Worm (Caenorhabditis elegans): Measurements from ENCODE around the gene ugt-11.
"Not testable (repeated sequence)": the region's sequence is repeated elsewhere in the genome, so short reads cannot be mapped to it uniquely, and the experiment has no call there.

ugt-11 gene

DNA sequence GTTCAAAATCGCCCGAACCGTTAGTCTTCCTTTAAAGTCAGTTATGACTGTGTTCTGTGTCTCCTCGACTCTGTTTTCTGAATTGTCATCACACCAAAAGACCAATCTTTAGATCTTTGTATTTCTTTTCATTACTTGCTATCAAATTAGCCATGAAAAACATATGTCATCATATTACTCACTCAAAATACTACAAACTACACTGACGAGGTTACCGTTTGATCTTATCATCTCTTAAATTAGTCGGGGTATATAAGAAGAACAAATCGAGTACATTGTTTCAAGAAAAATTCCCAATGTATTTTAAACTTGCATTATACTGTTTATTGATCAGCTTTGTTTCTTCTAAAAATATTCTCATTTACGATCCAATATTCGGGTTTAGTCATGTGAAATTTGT lies 13.7 kb upstream of the ugt-11 start, which contains the start of gene ugt-13:
ugt-13 (plus strand) TSS at position 294 of the 400 bp plus-strand sequence.
- TF ChIP-seq unc-62 (GFP tag; optimal IDR thresholded peaks at IDR 0.05), result no peak

DNA sequence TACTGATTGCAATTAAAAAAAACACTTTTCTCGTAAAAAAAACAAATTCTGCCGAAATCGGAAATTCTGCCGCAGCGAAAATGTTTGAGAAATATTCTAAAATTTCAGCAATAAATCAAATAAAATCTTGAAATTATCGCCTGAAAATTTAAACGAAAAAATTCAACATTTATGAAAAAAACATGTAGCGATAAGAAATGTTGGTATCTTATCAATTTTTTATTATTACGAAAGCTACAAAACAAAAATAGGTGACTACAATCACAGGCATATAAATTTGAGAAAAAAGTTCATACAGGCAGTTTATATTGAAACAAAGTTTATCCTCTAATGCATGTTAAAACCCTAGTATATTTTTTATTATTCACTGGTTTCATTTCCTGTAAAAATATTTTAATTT lies 11.1 kb upstream of the ugt-11 start, which contains the start of gene ugt-14:
ugt-14 (plus strand) TSS at position 301 of the 400 bp plus-strand sequence.
- no peak for TF ChIP-seq unc-62 (GFP tag; optimal IDR thresholded peaks at IDR 0.05)

DNA sequence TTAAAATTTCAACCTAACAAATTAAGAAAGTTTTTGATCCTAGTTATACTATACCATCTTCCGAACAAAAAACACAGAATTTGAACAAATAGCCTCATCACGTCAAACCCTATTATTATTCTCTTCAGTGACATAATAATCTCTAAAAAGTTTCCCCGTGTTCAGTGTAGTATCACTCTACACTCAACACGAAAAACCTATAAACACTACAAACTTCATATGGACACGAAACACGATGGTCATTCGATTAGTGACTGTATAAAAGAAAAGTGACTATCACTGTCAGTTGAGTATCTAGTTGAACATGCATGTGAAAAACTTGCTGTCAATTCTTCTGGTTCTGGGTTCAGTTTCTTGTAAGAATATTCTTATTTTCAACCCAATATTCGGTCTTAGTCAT lies 8.8 kb upstream of the ugt-11 start, which contains the start of gene ugt-8:
ugt-8 (plus strand) TSS at position 235 of the 400 bp plus-strand sequence.
- no peak for TF ChIP-seq unc-62 (GFP tag; optimal IDR thresholded peaks at IDR 0.05)

DNA sequence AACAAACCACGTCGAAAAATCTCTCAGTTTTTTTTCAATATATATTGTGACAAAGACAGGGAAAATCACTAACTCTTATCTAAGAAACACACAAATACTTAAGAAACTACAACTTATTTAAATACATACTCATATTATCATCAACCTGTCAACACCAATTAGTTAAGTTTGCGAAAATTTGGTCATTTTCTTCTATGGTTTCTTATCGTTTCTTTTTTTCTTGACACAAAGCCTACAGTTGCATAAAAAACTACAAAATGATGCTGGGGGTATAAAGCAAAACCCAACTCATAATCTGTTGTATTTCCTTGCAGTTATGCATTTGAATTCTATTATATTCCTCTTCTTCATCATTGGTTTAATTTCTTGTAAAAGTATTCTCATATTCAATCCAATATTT lies 6.2 kb upstream of the ugt-11 start, which contains the start of gene ugt-67:
ugt-67 (plus strand) TSS at position 301 of the 400 bp plus-strand sequence.
- no peak for TF ChIP-seq unc-62 (GFP tag; optimal IDR thresholded peaks at IDR 0.05)

DNA sequence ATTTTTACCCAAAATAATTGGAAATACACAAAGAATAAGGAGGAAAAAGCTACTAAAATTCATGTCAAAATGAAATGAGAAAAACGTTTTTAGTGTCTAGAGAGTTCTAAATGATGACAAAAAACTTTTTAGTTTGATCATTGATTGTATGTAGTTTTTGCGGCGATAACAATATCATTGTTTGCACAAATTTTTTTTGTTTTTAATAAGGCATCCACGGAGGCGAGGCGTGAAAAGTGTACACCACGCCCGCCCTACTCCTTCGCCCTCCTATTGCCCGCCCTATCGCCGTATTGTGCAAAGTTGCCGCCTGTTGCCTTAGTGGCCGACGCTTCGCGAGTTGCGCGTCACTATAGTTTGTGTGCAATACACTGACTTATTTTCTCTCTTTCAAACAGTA lies 5.1 kb upstream of the ugt-11 start, which contains the start of gene ugt-10:
ugt-10 (minus strand) TSS at position 101 of the 400 bp plus-strand sequence.
- not testable (repeated sequence) for TF ChIP-seq unc-62 (GFP tag; optimal IDR thresholded peaks at IDR 0.05)

DNA sequence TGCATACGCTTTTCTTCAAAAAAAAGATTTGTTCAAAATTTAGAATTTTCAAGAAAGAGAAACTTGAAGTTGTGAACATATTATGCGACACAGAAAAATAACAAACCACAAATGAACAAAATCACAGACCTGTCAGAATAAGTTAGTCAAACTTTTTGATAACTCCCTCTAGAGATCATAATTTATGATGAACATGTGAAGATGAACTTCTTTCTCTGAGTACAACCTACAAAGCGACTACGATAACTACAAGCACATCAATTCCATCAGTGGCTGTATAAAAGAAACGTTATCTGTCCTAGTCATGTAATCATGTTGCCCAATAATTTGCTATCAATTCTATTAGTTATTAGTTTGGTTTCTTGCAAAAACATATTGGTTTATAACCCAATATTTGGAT lies 873 bp upstream of the ugt-11 start, which contains the start of gene ugt-9:
ugt-9 (plus strand) TSS at position 305 of the 400 bp plus-strand sequence.
- no peak for TF ChIP-seq unc-62 (GFP tag; optimal IDR thresholded peaks at IDR 0.05)

DNA sequence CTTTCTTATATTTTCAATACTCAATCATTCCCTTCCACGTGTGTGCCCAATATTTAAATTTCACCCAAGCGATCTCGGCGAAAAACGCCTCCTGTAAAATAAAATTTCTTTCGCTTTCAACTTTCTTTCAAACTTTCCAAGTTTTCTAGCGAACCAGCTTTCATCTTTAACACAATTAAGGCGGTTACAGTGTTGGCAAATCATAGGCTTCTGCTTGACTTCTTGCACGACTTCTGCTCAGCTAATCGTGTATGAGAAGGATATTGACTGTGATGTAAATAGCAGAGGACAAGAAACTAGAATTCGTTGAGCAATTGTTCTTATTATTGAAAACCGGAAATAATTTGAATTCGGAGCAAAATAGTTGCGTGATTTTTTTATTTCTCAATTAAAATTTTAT lies 3.6 kb downstream of the ugt-11 start:
- no peak for TF ChIP-seq unc-62 (GFP tag; optimal IDR thresholded peaks at IDR 0.05)

DNA sequence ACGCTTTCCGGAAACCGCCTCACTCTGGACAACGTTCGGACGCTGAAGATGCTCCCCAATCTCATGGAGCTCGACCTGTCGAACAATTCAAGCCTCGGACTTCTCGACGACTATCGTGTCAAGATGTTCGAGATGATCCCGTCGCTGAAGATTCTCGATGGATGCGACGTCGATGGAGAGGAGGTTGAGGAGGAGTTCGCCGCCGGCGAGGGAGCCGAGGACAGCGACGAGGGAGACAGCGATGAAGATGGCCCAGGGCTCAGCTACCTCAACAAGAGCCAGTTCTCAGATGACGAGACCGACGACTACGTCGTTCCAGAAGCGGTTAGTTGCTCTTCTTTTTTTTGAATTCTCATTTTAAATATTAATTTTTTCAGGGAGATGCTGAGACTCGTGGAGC lies 4.1 kb downstream of the ugt-11 start:
- no peak for TF ChIP-seq unc-62 (GFP tag; optimal IDR thresholded peaks at IDR 0.05)

DNA sequence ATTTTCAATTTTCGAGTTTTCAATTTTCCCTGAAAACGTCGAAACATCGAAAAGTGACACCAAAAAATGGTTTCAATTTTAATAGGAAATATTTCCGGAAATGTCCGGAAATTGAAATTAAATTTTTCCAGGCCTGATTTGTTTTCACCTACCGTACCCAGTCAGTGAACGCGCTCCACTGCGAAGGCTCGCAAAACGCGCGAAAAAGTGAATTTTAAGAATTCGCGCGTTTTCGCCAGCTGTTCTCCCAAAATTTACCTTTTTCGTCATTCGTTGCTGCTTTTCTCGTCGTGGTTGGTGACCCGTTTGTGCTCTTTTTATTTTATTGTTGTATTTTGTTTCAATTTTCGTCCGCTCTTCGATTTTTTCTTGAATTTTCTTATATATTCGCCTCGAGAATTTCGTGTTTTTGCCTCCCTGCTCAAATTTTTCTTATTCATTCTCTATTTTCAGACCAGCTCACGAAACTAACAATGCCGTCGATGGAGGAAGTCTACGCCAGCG lies 4.8 kb downstream of the ugt-11 start, which contains the start of gene T19H12.2:
T19H12.2 (plus strand) TSS at position 454 of the 504 bp plus-strand sequence.
- TF ChIP-seq unc-62 (GFP tag; optimal IDR thresholded peaks at IDR 0.05), result no peak

DNA sequence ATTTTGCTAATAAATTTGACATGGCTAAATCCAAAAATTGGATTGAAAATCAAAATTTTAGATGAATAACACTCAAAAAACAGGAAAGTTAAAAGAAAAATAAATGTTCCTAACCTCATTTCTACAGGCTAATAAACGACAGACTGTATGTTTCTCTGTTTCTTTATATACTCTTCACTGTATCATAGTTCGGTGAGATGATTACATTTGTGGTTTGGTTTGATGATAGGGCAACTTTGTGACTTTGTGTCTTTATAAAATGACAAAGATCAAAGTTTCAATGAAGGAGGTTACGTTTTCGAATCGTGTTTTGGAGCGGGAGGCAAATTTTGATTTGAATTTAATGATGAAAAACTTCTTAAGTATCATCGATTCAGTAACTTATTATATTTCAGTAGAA lies 5.4 kb downstream of the ugt-11 start, which contains the start of gene ugt-12:
ugt-12 (minus strand) TSS at position 153 of the 400 bp plus-strand sequence.
- TF ChIP-seq unc-62 (GFP tag; optimal IDR thresholded peaks at IDR 0.05), result no peak

DNA sequence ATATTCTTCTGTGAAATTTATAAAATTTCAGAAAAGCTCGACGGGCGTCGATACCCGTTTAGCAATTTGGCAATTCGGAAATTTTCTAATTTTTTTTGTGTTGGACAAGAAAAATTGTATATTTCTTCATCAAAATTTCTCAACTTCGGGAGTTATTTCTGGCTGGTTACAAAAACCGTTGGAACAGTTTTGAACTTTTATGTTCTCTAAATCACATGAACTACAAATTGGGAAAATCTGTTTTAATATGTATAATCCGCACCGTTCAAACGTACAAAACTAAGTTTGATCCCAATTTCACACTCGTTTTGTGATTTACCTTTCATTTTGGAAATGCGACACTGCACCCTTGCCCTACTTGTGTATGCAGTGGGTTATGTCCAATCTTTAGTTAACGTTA lies 9.5 kb downstream of the ugt-11 start, which contains the start of gene T19H12.3:
T19H12.3 (plus strand) TSS at position 301 of the 400 bp plus-strand sequence.
- TF ChIP-seq unc-62 (GFP tag; optimal IDR thresholded peaks at IDR 0.05), result no peak

DNA sequence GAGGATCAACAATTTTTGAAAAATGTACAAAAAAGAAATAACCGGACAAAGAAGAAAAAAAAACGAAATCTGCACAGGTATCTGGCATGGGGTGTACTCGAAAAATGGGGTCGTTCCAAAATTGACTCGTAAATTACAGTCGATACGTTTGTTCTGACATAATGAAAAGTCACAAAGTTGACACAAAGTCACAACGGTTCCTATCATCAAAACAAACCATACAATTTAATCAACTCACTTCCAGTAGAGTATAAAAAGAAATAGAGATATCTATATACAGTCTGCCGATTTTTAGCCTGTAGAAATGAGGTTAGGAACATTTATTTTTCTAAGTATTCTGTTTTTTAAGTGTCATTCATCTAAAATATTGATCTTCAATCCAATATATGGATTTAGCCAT lies 10.4 kb downstream of the ugt-11 start, which contains the start of gene T19H12.12:
T19H12.12 (plus strand) TSS at position 301 of the 400 bp plus-strand sequence.
- no peak for TF ChIP-seq unc-62 (GFP tag; optimal IDR thresholded peaks at IDR 0.05)

DNA sequence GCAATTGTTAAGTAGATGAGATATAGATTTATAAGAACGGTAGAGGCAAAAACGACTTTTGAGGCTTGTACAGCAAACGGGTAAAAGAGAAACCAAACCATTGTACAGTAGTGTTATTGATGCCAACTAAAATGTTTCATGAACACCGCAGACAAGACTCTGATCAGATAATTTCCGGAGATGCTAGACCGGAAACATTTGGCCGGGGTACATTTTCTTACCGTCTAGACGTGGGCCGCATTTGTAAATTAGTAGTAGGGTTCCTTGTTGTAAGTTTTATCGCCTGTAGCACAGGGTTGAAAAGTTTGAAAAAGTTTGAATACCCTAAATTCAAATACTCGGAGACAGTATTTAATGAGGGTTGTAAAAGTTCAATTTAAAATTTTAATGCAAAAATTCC lies 13.5 kb downstream of the ugt-11 start, which contains the start of gene str-32:
str-32 (minus strand) TSS at position 101 of the 400 bp plus-strand sequence.
- no peak for TF ChIP-seq unc-62 (GFP tag; optimal IDR thresholded peaks at IDR 0.05)

DNA sequence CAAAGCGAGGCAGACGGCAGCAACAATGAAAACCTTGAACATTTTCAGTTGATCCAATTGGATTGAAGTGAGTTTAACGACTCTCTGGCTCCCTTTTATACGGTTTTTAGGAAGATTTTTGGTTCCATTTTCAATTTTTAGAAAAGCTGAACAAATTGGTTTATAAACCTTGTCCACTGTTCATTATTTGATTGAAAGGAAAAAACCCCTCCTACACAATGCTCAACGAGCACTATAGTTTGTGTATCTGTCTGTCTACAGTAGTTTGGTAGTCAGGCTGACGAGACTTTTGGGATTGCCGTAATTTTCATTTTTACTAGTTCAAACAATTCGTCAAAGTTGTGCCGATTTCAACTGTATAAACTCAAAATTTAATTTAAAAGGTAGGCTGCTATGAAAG lies 15.6 kb downstream of the ugt-11 start, which contains the start of gene T19H12.15:
T19H12.15 (minus strand) TSS at position 101 of the 400 bp plus-strand sequence.
- no peak for TF ChIP-seq unc-62 (GFP tag; optimal IDR thresholded peaks at IDR 0.05)

DNA sequence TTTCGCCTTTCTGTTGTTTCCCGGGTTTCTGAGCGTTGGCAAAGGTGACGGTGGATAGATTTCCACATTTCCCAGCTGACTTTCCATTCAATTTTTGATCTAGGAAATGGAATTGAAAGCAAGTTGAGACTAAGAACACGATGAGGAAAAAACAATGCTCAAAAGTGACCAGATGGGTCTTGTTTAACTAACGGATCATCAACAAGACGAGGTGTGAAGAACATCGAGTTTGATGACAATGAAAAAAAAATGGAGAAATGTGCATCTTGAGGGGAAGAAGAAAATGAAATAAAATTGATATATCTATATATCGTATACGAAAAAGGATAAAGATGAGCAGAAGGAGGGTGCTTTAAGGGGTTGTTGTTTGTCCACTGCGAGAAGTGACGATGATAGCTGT lies 17.3 kb downstream of the ugt-11 start, which contains the start of gene T19H12.6:
T19H12.6 (minus strand) TSS at position 101 of the 400 bp plus-strand sequence.
- no peak for TF ChIP-seq unc-62 (GFP tag; optimal IDR thresholded peaks at IDR 0.05)

DNA sequence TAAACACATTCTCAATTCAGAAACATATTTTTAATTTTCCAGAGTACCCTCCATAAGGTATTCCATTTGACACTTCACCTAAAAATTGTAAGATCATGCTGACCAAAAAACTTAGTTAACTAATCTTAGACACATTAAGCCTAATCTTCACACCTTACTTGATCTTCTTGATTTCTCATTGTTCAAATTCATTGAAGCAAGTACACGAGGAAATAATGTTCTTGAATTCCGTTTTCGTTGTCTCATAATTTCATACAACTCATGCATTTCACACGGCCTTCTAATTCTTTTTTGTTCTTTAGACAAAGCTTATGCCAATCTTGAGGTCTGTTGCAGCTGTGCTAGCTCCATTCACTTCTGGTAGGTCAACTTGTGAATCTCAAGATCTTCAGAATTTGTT lies 22.9 kb downstream of the ugt-11 start, which contains the start of gene srd-33:
srd-33 (plus strand) TSS at position 301 of the 400 bp plus-strand sequence.
- no peak for TF ChIP-seq unc-62 (GFP tag; optimal IDR thresholded peaks at IDR 0.05)

DNA sequence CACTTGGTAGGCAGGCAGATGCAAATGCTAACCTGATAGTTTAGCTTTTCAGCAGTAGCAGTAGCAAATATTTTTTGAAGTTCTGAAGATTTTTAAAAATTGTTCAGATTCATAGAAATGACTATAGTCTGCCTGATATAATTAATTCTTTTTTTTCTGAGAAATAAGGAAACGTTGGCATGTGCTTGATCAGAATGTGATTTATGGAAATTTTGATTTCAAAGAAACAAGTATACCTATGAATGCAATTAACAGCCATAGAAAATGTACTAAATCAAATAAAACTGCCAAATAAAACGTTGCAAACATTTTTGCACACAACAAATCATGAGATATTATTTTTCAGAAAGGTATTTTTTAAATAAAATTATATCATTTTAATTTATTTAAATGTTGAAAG lies 24.2 kb downstream of the ugt-11 start:
- TF ChIP-seq unc-62 (GFP tag; optimal IDR thresholded peaks at IDR 0.05), result no peak
